Fruit fly (Drosophila melanogaster) Kc167 (cell line): ENCODE results near the gene CG14969.

Experiments
- Myc ChIP-seq: fragments of >200 bp; optimal IDR thresholded peaks from 2 replicates; lab custom pipeline; 2017; ENCODE audit warnings: missing external identifiers
- psq ChIP-seq: fragments of >200 bp; optimal IDR thresholded peaks from 2 replicates; lab custom pipeline; 2017; ENCODE audit warnings: missing external identifiers

- TF ChIP-seq psq (lab: Kevin White, UChicago) (no peak), Myc (lab: Kevin White, UChicago) (no peak)
Observed at dm6 chr3L:3344528-3344927, 9.8 kb upstream of the CG14969 start.
